Worm (Caenorhabditis elegans) whole organism, young adult: Measurements from ENCODE around the gene txt-3.

Experiments used
- B0035.1 ChIP-seq: sonication (generic microtip); optimal IDR thresholded peaks from 2 replicates; lab custom pipeline; 2016; ENCODE audit warnings: missing genetic modification characterization, mild to moderate bottlenecking, missing compliant biosample characterization, missing genotype, missing genetic modification reagents
- C17E4.6 ChIP-seq: fragments of 200-800 bp; sonication (Bioruptor generic); IDR thresholded peaks from 2 replicates; pipeline ENCODE4 v1.3.6; 2022; ENCODE audit warnings: missing genetic modification reagents, missing genetic modification characterization, missing compliant biosample characterization
- F10E7.11 ChIP-seq: sonication (generic microtip); optimal IDR thresholded peaks from 2 replicates; lab custom pipeline; 2017; ENCODE audit warnings: mild to moderate bottlenecking, missing genetic modification characterization, moderate library complexity, missing compliant biosample characterization
- K12H6.12 ChIP-seq: fragments of 200-800 bp; sonication (Bioruptor generic); optimal IDR thresholded peaks from 2 replicates; lab custom pipeline; 2018; ENCODE audit warnings: mild to moderate bottlenecking, missing genetic modification characterization, missing compliant biosample characterization
- T26A5.8 ChIP-seq: sonication (generic microtip); optimal IDR thresholded peaks from 2 replicates; lab custom pipeline; 2016; ENCODE audit warnings: missing genetic modification characterization, missing compliant biosample characterization
- ZK185.1 ChIP-seq: sonication (generic microtip); optimal IDR thresholded peaks from 2 replicates; lab custom pipeline; 2016; ENCODE audit warnings: mild to moderate bottlenecking, missing genetic modification characterization, missing compliant biosample characterization; ENCODE audit not compliant: poor library complexity, severe bottlenecking
- akir-1 ChIP-seq: fragments of 200-800 bp; sonication (Bioruptor generic); optimal IDR thresholded peaks from 2 replicates; lab custom pipeline; 2018; ENCODE audit warnings: mild to moderate bottlenecking, missing genetic modification characterization, moderate library complexity, missing compliant biosample characterization
- ama-1 ChIP-seq, 3 experiments: fragments of 150-350 bp in 1 of 3; sonication (generic microtip) in 2 of 3; optimal IDR thresholded peaks; 2 replicates each; lab custom pipeline; 2014 to 2018; ENCODE audit warnings: missing biosample characterization in 2 of 3, missing genetic modification characterization in 2 of 3, missing genetic modification reagents in 2 of 3
- aptf-2 ChIP-seq: fragments of 200-800 bp; sonication (Bioruptor generic); conservative IDR thresholded peaks from 2 replicates; pipeline ENCODE4 v1.3.6; 2022; ENCODE audit warnings: missing genetic modification reagents, missing genetic modification characterization, missing compliant biosample characterization
- attf-3 ChIP-seq: fragments of 200-800 bp; sonication (Bioruptor generic); conservative IDR thresholded peaks from 2 replicates; pipeline ENCODE4 v1.3.6; 2022; ENCODE audit warnings: missing genetic modification reagents, missing genetic modification characterization, missing compliant biosample characterization
- attf-5 ChIP-seq: fragments of 200-800 bp; sonication (Bioruptor generic); optimal IDR thresholded peaks from 2 replicates; lab custom pipeline; 2018; ENCODE audit warnings: mild to moderate bottlenecking, missing genetic modification characterization, missing compliant biosample characterization
- ceh-27 ChIP-seq: fragments of 200-800 bp; sonication (Bioruptor generic); optimal IDR thresholded peaks from 2 replicates; lab custom pipeline; 2018; ENCODE audit warnings: mild to moderate bottlenecking, missing genetic modification characterization, moderate library complexity, missing compliant biosample characterization
- ceh-40 ChIP-seq: fragments of 200-800 bp; sonication (Bioruptor generic); IDR thresholded peaks from 2 replicates; pipeline ENCODE4 v1.3.6; 2022; ENCODE audit warnings: missing genetic modification characterization, missing compliant biosample characterization
- ceh-58 ChIP-seq: fragments of 200-800 bp; sonication (Bioruptor generic); IDR thresholded peaks from 2 replicates; pipeline ENCODE4 v1.3.6; 2022; ENCODE audit warnings: missing genetic modification characterization, missing compliant biosample characterization
- dox-1 ChIP-seq: fragments of 200-800 bp; sonication (Bioruptor generic); IDR thresholded peaks from 2 replicates; pipeline ENCODE4 v1.3.6; 2022; ENCODE audit warnings: missing genetic modification reagents, missing genetic modification characterization, missing compliant biosample characterization
- egl-18 ChIP-seq: fragments of 200-800 bp; sonication (Bioruptor generic); IDR thresholded peaks from 2 replicates; pipeline ENCODE4 v1.3.6; 2022; ENCODE audit warnings: missing genetic modification reagents, missing genetic modification characterization, missing compliant biosample characterization
- egl-44 ChIP-seq: fragments of 200-800 bp; sonication (Bioruptor generic); IDR thresholded peaks from 2 replicates; pipeline ENCODE4 v1.3.6; 2022; ENCODE audit warnings: missing genetic modification reagents, missing genetic modification characterization, missing compliant biosample characterization
- hlh-12 ChIP-seq: sonication (generic microtip); optimal IDR thresholded peaks from 2 replicates; lab custom pipeline; 2016; ENCODE audit warnings: missing genetic modification characterization, missing compliant biosample characterization
- let-607 ChIP-seq, 2 experiments: fragments of 200-800 bp in 1 of 2; sonication (Bioruptor generic) in 1 of 2; sonication (generic microtip) in 1 of 2; optimal IDR thresholded peaks; 2 replicates each; lab custom pipeline; 2016 to 2018; ENCODE audit warnings: mild to moderate bottlenecking in 2 of 2, missing compliant biosample characterization in 2 of 2, missing genetic modification characterization in 2 of 2, moderate library complexity in 2 of 2, missing genotype in 1 of 2
- lin-40 ChIP-seq: sonication (generic microtip); optimal IDR thresholded peaks from 2 replicates; lab custom pipeline; 2016; ENCODE audit warnings: missing genetic modification characterization, mild to moderate bottlenecking, missing compliant biosample characterization, missing genotype, missing genetic modification reagents
- lin-54 ChIP-seq: fragments of 200-800 bp; sonication (Bioruptor generic); optimal IDR thresholded peaks from 2 replicates; lab custom pipeline; 2018; ENCODE audit warnings: mild to moderate bottlenecking, missing genetic modification characterization, missing compliant biosample characterization
- lir-1 ChIP-seq: fragments of 200-800 bp; sonication (Bioruptor generic); conservative IDR thresholded peaks from 2 replicates; pipeline ENCODE4 v1.3.6; 2022; ENCODE audit warnings: missing genetic modification reagents, missing genetic modification characterization, missing compliant biosample characterization
- madf-10 ChIP-seq: sonication (generic microtip); optimal IDR thresholded peaks from 2 replicates; lab custom pipeline; 2016; ENCODE audit warnings: mild to moderate bottlenecking, missing genetic modification characterization, missing compliant biosample characterization
- mxl-1 ChIP-seq: sonication (generic microtip); optimal IDR thresholded peaks from 2 replicates; lab custom pipeline; 2016; ENCODE audit warnings: missing genetic modification characterization, missing compliant biosample characterization
- nfya-1 ChIP-seq: sonication (generic microtip); optimal IDR thresholded peaks from 2 replicates; lab custom pipeline; 2017; ENCODE audit warnings: antibody characterized with exemption, missing compliant biosample characterization, missing genetic modification characterization, borderline replicate concordance; ENCODE audit not compliant: insufficient read depth
- nhr-179 ChIP-seq: sonication (generic microtip); optimal IDR thresholded peaks from 2 replicates; lab custom pipeline; 2016; ENCODE audit warnings: mild to moderate bottlenecking, missing genetic modification characterization, missing compliant biosample characterization
- nhr-90 ChIP-seq: sonication (generic microtip); optimal IDR thresholded peaks from 2 replicates; lab custom pipeline; 2016; ENCODE audit warnings: missing genotype, mild to moderate bottlenecking, missing genetic modification characterization, missing compliant biosample characterization
- pbrm-1 ChIP-seq: fragments of 200-800 bp; sonication (Bioruptor generic); IDR thresholded peaks from 2 replicates; pipeline ENCODE4 v1.3.6; 2022; ENCODE audit warnings: missing genetic modification reagents, missing genetic modification characterization, missing compliant biosample characterization
- rec-8 ChIP-seq, 2 experiments: sonication (generic microtip); optimal IDR thresholded peaks; 2 replicates each; lab custom pipeline; 2016; ENCODE audit warnings: mild to moderate bottlenecking in 2 of 2, missing genetic modification characterization in 2 of 2, missing genetic modification reagents in 2 of 2, missing genotype in 2 of 2, missing biosample characterization in 1 of 2, missing compliant biosample characterization in 1 of 2, moderate library complexity in 1 of 2
- sea-2 ChIP-seq: fragments of 200-800 bp; sonication (Bioruptor generic); IDR thresholded peaks from 2 replicates; pipeline ENCODE4 v1.3.6; 2022; ENCODE audit warnings: missing genetic modification characterization, missing compliant biosample characterization
- tbp1 ChIP-seq: fragments of 200-800 bp; sonication (Bioruptor generic); optimal IDR thresholded peaks from 2 replicates; lab custom pipeline; 2018; ENCODE audit warnings: mild to moderate bottlenecking, missing genetic modification characterization, missing compliant biosample characterization
- tbx-9 ChIP-seq: sonication (generic microtip); optimal IDR thresholded peaks from 2 replicates; lab custom pipeline; 2016; ENCODE audit warnings: borderline replicate concordance, missing genetic modification characterization, inconsistent platforms, missing compliant biosample characterization
- zfh-2 ChIP-seq: fragments of 200-800 bp; sonication (Bioruptor generic); conservative IDR thresholded peaks from 2 replicates; pipeline ENCODE4 v1.3.6; 2022; ENCODE audit warnings: missing genetic modification reagents, missing genetic modification characterization, missing compliant biosample characterization
- ztf-3 ChIP-seq: fragments of 200-800 bp; sonication (Bioruptor generic); optimal IDR thresholded peaks from 2 replicates; lab custom pipeline; 2018; ENCODE audit warnings: mild to moderate bottlenecking, missing genetic modification characterization, missing compliant biosample characterization

The txt-3 gene

ce11 chrIV:4953887-4954286, 9.9 kb upstream of the txt-3 start, which contains the start of gene str-163:
TSS of gene str-163 (plus strand) at chrIV:4954187.
- TF ChIP-seq egl-44 (GFP tag; lab: Robert Waterston, UW) (no peak), ceh-27 (GFP tag; lab: Kevin White, UChicago) (no peak), F10E7.11 (tag; lab: Kevin White, UChicago) (no peak), B0035.1 (tag; lab: Kevin White, UChicago) (no peak), lin-54 (GFP tag; lab: Kevin White, UChicago) (no peak), nhr-90 (no peak), ceh-58 (GFP tag; lab: Robert Waterston, UW) (no peak), madf-10 (tag; lab: Kevin White, UChicago) (no peak), tbp1 (GFP tag; lab: Kevin White, UChicago) (no peak), tbx-9 (tag; lab: Kevin White, UChicago) (no peak), rec-8 (tag; optimal IDR thresholded peaks at IDR 0.05; lab: Kevin White, UChicago) (no peak), attf-3 (GFP tag; lab: Robert Waterston, UW) (no peak), K12H6.12 (tag; lab: Kevin White, UChicago) (no peak), hlh-12 (tag; lab: Kevin White, UChicago) (no peak), aptf-2 (GFP tag; lab: Robert Waterston, UW) (no peak), ama-1 (optimal IDR thresholded peaks at IDR 0.05; lab: Kevin White, UChicago) (no peak), ama-1 (GFP tag; optimal IDR thresholded peaks at IDR 0.05; lab: Kevin White, UChicago) (no peak), lin-40 (tag; lab: Kevin White, UChicago) (no peak), nfya-1 (tag; lab: Kevin White, UChicago) (no peak), lir-1 (GFP tag; lab: Robert Waterston, UW) (no peak)
- TF ChIP-seq, all 124 proteins: peak for 0

DNA sequence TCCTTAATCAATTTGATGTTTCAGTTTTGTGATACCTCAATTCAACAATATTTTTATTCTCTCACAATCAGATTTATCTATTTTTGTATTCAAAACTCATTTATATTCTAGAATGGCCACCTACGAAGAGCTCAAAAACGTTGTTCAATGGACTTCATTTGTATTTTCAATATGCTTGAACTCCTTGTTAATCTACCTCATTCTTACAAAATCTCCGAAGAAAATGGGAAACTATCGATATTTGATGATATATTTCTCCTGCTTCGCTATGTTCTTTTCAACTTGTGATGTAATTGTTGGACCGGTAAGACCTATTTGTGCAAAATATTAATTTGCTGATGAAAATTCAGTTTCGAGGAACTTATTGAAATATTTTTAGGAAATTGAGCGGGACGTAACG, 3.1 kb upstream of the txt-3 start, which contains the start of gene str-164:
Gene str-164 (plus strand): TSS at position 113 of the 400 bp plus-strand sequence.
- TF ChIP-seq sea-2 = no peak
- TF ChIP-seq ceh-40 (GFP tag; lab: Robert Waterston, UW) = no peak
- TF ChIP-seq mxl-1 (tag; lab: Kevin White, UChicago) = no peak

DNA sequence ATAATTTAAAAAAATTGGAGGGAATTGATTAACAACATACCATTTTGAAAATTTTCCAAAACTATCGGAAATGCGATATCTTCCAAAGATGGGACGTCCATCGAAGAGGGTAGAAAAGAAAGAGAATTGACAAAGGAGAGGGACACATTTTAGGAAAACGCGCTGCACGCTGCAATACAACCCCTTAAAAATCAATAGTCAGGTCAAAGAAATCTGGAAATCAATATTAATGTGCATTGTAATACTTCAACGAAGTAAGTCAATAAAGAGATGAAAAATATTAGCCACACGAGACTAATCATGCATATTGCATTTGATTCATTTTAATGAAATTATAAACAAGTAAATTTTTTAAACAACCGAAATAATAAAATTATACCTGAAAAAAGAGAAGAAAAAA, 5.7 kb downstream of the txt-3 start, which contains the start of gene Y9C9A.13:
Gene Y9C9A.13 (minus strand): TSS at position 101 of the 400 bp plus-strand sequence.
- TF ChIP-seq madf-10 (tag; lab: Kevin White, UChicago) = no peak
- TF ChIP-seq C17E4.6 = no peak
- no peak for TF ChIP-seq T26A5.8 (tag; lab: Kevin White, UChicago)
- no peak for TF ChIP-seq egl-18 (GFP tag; lab: Robert Waterston, UW)
- no peak for TF ChIP-seq ZK185.1 (tag; lab: Kevin White, UChicago)
- no peak for TF ChIP-seq let-607 (tag; optimal IDR thresholded peaks at IDR 0.05; lab: Kevin White, UChicago)
- no peak for TF ChIP-seq akir-1 (GFP tag; lab: Kevin White, UChicago)
- TF ChIP-seq nhr-179 (tag; lab: Kevin White, UChicago) = no peak
- no peak for TF ChIP-seq pbrm-1 (GFP tag; lab: Robert Waterston, UW)
- no peak for TF ChIP-seq ztf-3 (GFP tag; lab: Kevin White, UChicago)
- TF ChIP-seq attf-5 = no peak
- no peak for TF ChIP-seq dox-1 (GFP tag; lab: Robert Waterston, UW)
- no peak for TF ChIP-seq ceh-58 (GFP tag; lab: Robert Waterston, UW)
- no peak for TF ChIP-seq zfh-2 (GFP tag; lab: Robert Waterston, UW)
